Worm (Caenorhabditis elegans) whole organism, L1 larva: ENCODE measurements around the gene F53A9.6.

ENCODE experiments used
- aha-1 ChIP-seq: fragments of 150-350 bp; optimal IDR thresholded peaks from 2 replicates; lab custom pipeline; 2014; ENCODE audit warnings: missing biosample characterization, missing genetic modification characterization
- aly-2 ChIP-seq: fragments of 150-350 bp; optimal IDR thresholded peaks from 2 replicates; lab custom pipeline; 2014; ENCODE audit warnings: missing biosample characterization, missing genetic modification characterization
- fos-1 ChIP-seq: fragments of 150-350 bp; optimal IDR thresholded peaks from 2 replicates; lab custom pipeline; 2014; ENCODE audit warnings: missing biosample characterization, missing genetic modification characterization
- lin-35 ChIP-seq, 2 experiments: fragments of 150-350 bp; optimal IDR thresholded peaks; 2 replicates each; lab custom pipeline; 2014; ENCODE audit warnings: missing biosample characterization in 2 of 2, missing genetic modification characterization in 2 of 2, missing genetic modification reagents in 2 of 2
- lir-3 ChIP-seq: sonication (generic microtip); optimal IDR thresholded peaks from 2 replicates; lab custom pipeline; 2016; ENCODE audit warnings: mild to moderate bottlenecking, missing genetic modification characterization, moderate library complexity, missing compliant biosample characterization; ENCODE audit not compliant: poor library complexity
- mdl-1 ChIP-seq, 2 experiments: fragments of 150-350 bp; optimal IDR thresholded peaks; 2 replicates each; lab custom pipeline; 2014 to 2017; ENCODE audit warnings: missing biosample characterization in 2 of 2, missing genetic modification characterization in 2 of 2, inconsistent platforms in 1 of 2
- nhr-12 ChIP-seq: sonication (generic microtip); optimal IDR thresholded peaks from 2 replicates; lab custom pipeline; 2017; ENCODE audit warnings: missing biosample characterization, missing genetic modification characterization
- nhr-19 ChIP-seq: fragments of 200-800 bp; sonication (Bioruptor generic); conservative IDR thresholded peaks from 2 replicates; pipeline ENCODE4 v1.3.6; 2022; ENCODE audit warnings: missing genetic modification characterization, missing compliant biosample characterization
- nhr-90 ChIP-seq: sonication (generic microtip); optimal IDR thresholded peaks from 2 replicates; lab custom pipeline; 2016; ENCODE audit warnings: mild to moderate bottlenecking, missing genetic modification characterization, missing compliant biosample characterization; ENCODE audit not compliant: poor library complexity
- pqm-1 ChIP-seq: sonication (generic microtip); optimal IDR thresholded peaks from 3 replicates; lab custom pipeline; 2017; ENCODE audit warnings: missing biosample characterization, missing genetic modification characterization
- unc-62 ChIP-seq: fragments of 150-350 bp; optimal IDR thresholded peaks from 2 replicates; lab custom pipeline; 2014; ENCODE audit warnings: missing biosample characterization, missing genetic modification reagents, missing genetic modification characterization
- ztf-4 ChIP-seq: fragments of 150-350 bp; optimal IDR thresholded peaks from 2 replicates; lab custom pipeline; 2014; ENCODE audit warnings: missing biosample characterization, missing genetic modification characterization

- TF ChIP-seq ztf-4 (tag; lab: Kevin White, UChicago): no peak
- TF ChIP-seq lin-35 (GFP tag; optimal IDR thresholded peaks at IDR 0.05; lab: Kevin White, UChicago): no peak
- TF ChIP-seq mdl-1 (tag; optimal IDR thresholded peaks at IDR 0.05; lab: Kevin White, UChicago): no peak
- no peak for TF ChIP-seq aly-2 (tag; lab: Kevin White, UChicago)
- TF ChIP-seq nhr-90 (tag; lab: Kevin White, UChicago): no peak
- TF ChIP-seq fos-1 (tag; lab: Kevin White, UChicago): no peak
- TF ChIP-seq nhr-19 (GFP tag; lab: Robert Waterston, UW): no peak
- TF ChIP-seq nhr-12 (tag; lab: Kevin White, UChicago): no peak
- no peak for TF ChIP-seq lir-3 (tag; lab: Kevin White, UChicago)
- no peak for TF ChIP-seq pqm-1
- TF ChIP-seq aha-1 (tag; lab: Kevin White, UChicago): no peak
- no peak for TF ChIP-seq unc-62
These were observed 4.2 kb downstream of the F53A9.6 start, which contains the start of gene kreg-1 for ce11 chrX:8709424-8709823.
